Worm (Caenorhabditis elegans) whole organism, L4 larva: ENCODE results near the gene C08B6.6.

Experiments
- F10B5.3 ChIP-seq: sonication (generic microtip); optimal IDR thresholded peaks from 2 replicates; lab custom pipeline; 2016; ENCODE audit warnings: mild to moderate bottlenecking, missing genetic modification characterization, missing compliant biosample characterization
- F37D6.2 ChIP-seq: sonication (generic microtip); optimal IDR thresholded peaks from 2 replicates; lab custom pipeline; 2016; ENCODE audit warnings: mild to moderate bottlenecking, missing genetic modification characterization, missing compliant biosample characterization
- T20F7.1 ChIP-seq: fragments of 200-800 bp; sonication (Bioruptor generic); optimal IDR thresholded peaks from 2 replicates; lab custom pipeline; 2018; ENCODE audit warnings: mild to moderate bottlenecking, missing genetic modification characterization, missing compliant biosample characterization
- ZK546.5 ChIP-seq, 2 experiments: sonication (generic microtip); optimal IDR thresholded peaks; 2 replicates each; lab custom pipeline; 2017; ENCODE audit warnings: missing biosample characterization in 2 of 2, missing genetic modification characterization in 2 of 2
- aha-1 ChIP-seq: fragments of 150-350 bp; peaks from one replicate; lab custom pipeline; 2014; ENCODE audit warnings: missing biosample characterization, missing genetic modification characterization
- ceh-32 ChIP-seq: sonication (generic microtip); optimal IDR thresholded peaks from 2 replicates; lab custom pipeline; 2016; ENCODE audit warnings: mild to moderate bottlenecking, missing genetic modification characterization, missing compliant biosample characterization; ENCODE audit not compliant: poor library complexity
- ceh-82 ChIP-seq: sonication (generic microtip); optimal IDR thresholded peaks from 2 replicates; lab custom pipeline; 2017; ENCODE audit warnings: missing biosample characterization, missing genetic modification characterization
- daf-16 ChIP-seq, 3 experiments: sonication (generic microtip); optimal IDR thresholded peaks; 2 replicates each; lab custom pipeline; 2016 to 2017; ENCODE audit warnings: missing genetic modification characterization in 3 of 3, missing genetic modification reagents in 3 of 3, mild to moderate bottlenecking in 2 of 3, missing compliant biosample characterization in 2 of 3, missing biosample characterization in 1 of 3, moderate library complexity in 1 of 3
- daf-19 ChIP-seq: fragments of 200-800 bp; sonication (Bioruptor generic); conservative IDR thresholded peaks from 2 replicates; pipeline ENCODE4 v1.3.6; 2022; ENCODE audit warnings: missing genetic modification characterization, missing compliant biosample characterization
- duxl-1 ChIP-seq: sonication (generic microtip); optimal IDR thresholded peaks from 2 replicates; lab custom pipeline; 2016; ENCODE audit warnings: mild to moderate bottlenecking, missing genetic modification characterization, moderate library complexity, missing compliant biosample characterization; ENCODE audit not compliant: poor library complexity
- dve-1 ChIP-seq: sonication (generic microtip); optimal IDR thresholded peaks from 2 replicates; lab custom pipeline; 2017; ENCODE audit warnings: antibody characterized with exemption, mild to moderate bottlenecking, missing genetic modification characterization, missing compliant biosample characterization; ENCODE audit not compliant: insufficient read depth
- hif-1 ChIP-seq, 2 experiments: sonication (generic microtip); optimal IDR thresholded peaks; 2 replicates each; lab custom pipeline; 2016 to 2017; ENCODE audit warnings: missing compliant biosample characterization in 2 of 2, missing genetic modification characterization in 2 of 2, missing genetic modification reagents in 2 of 2, missing genotype in 2 of 2, mild to moderate bottlenecking in 1 of 2
- hlh-11 ChIP-seq: fragments of 200-800 bp; sonication (Bioruptor generic); optimal IDR thresholded peaks from 2 replicates; lab custom pipeline; 2018; ENCODE audit warnings: mild to moderate bottlenecking, missing genetic modification characterization, missing compliant biosample characterization
- lim-7 ChIP-seq: fragments of 200-800 bp; sonication (Bioruptor generic); IDR thresholded peaks from 2 replicates; pipeline ENCODE4 v1.3.6; 2022; ENCODE audit warnings: missing genetic modification characterization, missing compliant biosample characterization
- lin-1 ChIP-seq: fragments of 200-800 bp; sonication (Bioruptor generic); IDR thresholded peaks from 2 replicates; pipeline ENCODE4 v1.3.6; 2022; ENCODE audit warnings: missing genetic modification reagents, missing genetic modification characterization, missing compliant biosample characterization
- lin-13 ChIP-seq: fragments of 150-350 bp; optimal IDR thresholded peaks from 2 replicates; lab custom pipeline; 2014; ENCODE audit warnings: missing biosample characterization, missing genetic modification reagents, missing genetic modification characterization
- lin-38 ChIP-seq: fragments of 200-800 bp; sonication (Bioruptor generic); IDR thresholded peaks from 2 replicates; pipeline ENCODE4 v1.3.6; 2022; ENCODE audit warnings: missing genetic modification reagents, missing genetic modification characterization, missing compliant biosample characterization
- mdl-1 ChIP-seq, 2 experiments: fragments of 150-350 bp in 1 of 2; sonication (generic microtip) in 1 of 2; optimal IDR thresholded peaks; 2 replicates each; lab custom pipeline; 2014 to 2017; ENCODE audit warnings: missing biosample characterization in 2 of 2, missing genetic modification characterization in 2 of 2
- mdt-29 ChIP-seq: fragments of 200-800 bp; sonication (Bioruptor generic); IDR thresholded peaks from 2 replicates; pipeline ENCODE4 v1.3.6; 2022; ENCODE audit warnings: missing genetic modification reagents, missing genetic modification characterization, missing compliant biosample characterization
- nhr-11 ChIP-seq: fragments of 150-350 bp; optimal IDR thresholded peaks from 2 replicates; lab custom pipeline; 2014; ENCODE audit warnings: missing biosample characterization, missing genetic modification characterization
- nhr-111 ChIP-seq: fragments of 200-800 bp; sonication (Bioruptor generic); optimal IDR thresholded peaks from 2 replicates; lab custom pipeline; 2018; ENCODE audit warnings: mild to moderate bottlenecking, missing genetic modification characterization, missing compliant biosample characterization
- nhr-41 ChIP-seq: fragments of 200-800 bp; sonication (Bioruptor generic); IDR thresholded peaks from 2 replicates; pipeline ENCODE4 v1.3.6; 2022; ENCODE audit warnings: missing genetic modification reagents, missing genetic modification characterization, missing compliant biosample characterization
- pha-4 ChIP-seq, 2 experiments: fragments of 150-350 bp in 1 of 2; fragments of 200-800 bp in 1 of 2; sonication (Bioruptor generic) in 1 of 2; IDR thresholded peaks in 1 of 2; optimal IDR thresholded peaks in 1 of 2; 2 replicates each; pipeline versions ENCODE4 v1.3.6 to Lab custom; 2014 to 2022; ENCODE audit warnings: missing genetic modification characterization in 2 of 2, missing genetic modification reagents in 2 of 2, missing biosample characterization in 1 of 2, missing compliant biosample characterization in 1 of 2
- php-3 ChIP-seq: fragments of 200-800 bp; sonication (Bioruptor generic); IDR thresholded peaks from 2 replicates; pipeline ENCODE4 v1.3.6; 2022; ENCODE audit warnings: missing genetic modification reagents, missing genetic modification characterization, missing compliant biosample characterization
- saeg-2 ChIP-seq: fragments of 200-800 bp; sonication (Bioruptor generic); IDR thresholded peaks from 2 replicates; pipeline ENCODE4 v1.3.6; 2022; ENCODE audit warnings: missing genetic modification reagents, missing genetic modification characterization, missing compliant biosample characterization
- set-16 ChIP-seq: fragments of 200-800 bp; sonication (Bioruptor generic); IDR thresholded peaks from 2 replicates; pipeline ENCODE4 v1.3.6; 2022; ENCODE audit warnings: missing genetic modification reagents, missing genetic modification characterization, missing compliant biosample characterization
- snpc-1.2 ChIP-seq: fragments of 200-800 bp; sonication (Bioruptor generic); IDR thresholded peaks from 2 replicates; pipeline ENCODE4 v1.3.6; 2022; ENCODE audit warnings: missing genetic modification reagents, missing genetic modification characterization, missing compliant biosample characterization
- spr-3 ChIP-seq: fragments of 200-800 bp; sonication (Bioruptor generic); optimal IDR thresholded peaks from 2 replicates; lab custom pipeline; 2018; ENCODE audit warnings: mild to moderate bottlenecking, missing genetic modification characterization, missing compliant biosample characterization
- unc-62 ChIP-seq, 3 experiments: fragments of 150-350 bp in 1 of 3; sonication (generic microtip); optimal IDR thresholded peaks in 2 of 3; peaks in 1 of 3; 1 replicate in 1 of 3; 2 replicates in 2 of 3; lab custom pipeline; 2014 to 2017; ENCODE audit warnings: missing biosample characterization in 3 of 3, missing genetic modification characterization in 3 of 3, missing genetic modification reagents in 3 of 3, missing genotype in 1 of 3
- zip-11 ChIP-seq: fragments of 200-800 bp; sonication (Bioruptor generic); IDR thresholded peaks from 2 replicates; pipeline ENCODE4 v1.3.6; 2022; ENCODE audit warnings: missing genetic modification characterization, missing compliant biosample characterization

Gene C08B6.6

DNA sequence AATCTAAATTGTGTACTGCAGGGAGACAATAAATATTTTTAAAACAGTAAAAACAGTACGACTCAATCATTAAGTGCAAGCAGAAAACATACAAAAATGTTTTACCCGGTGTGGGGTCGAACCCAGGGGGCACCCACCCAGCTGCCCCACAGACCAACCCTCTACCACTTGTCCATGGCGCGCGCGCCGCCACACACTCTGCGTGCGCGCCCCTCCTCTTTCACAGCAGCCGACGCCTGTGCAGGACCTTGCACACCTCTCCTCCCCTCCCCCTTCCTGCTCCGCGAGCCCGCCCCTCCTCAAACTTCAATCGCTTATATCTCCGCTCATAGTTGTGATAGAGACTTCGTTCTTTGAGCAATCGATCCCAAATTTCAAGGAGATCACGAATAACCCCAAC is 13.2 kb downstream of the C08B6.6 start:
- TF ChIP-seq set-16 (GFP tag; lab: Robert Waterston, UW), result peak; percentile 47; the same call in 1 of the 2 replicates

DNA sequence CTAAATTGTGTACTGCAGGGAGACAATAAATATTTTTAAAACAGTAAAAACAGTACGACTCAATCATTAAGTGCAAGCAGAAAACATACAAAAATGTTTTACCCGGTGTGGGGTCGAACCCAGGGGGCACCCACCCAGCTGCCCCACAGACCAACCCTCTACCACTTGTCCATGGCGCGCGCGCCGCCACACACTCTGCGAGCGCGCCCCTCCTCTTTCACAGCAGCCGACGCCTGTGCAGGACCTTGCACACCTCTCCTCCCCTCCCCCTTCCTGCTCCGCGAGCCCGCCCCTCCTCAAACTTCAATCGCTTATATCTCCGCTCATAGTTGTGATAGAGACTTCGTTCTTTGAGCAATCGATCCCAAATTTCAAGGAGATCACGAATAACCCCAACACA is 15.2 kb downstream of the C08B6.6 start:
- TF ChIP-seq snpc-1.2 (peak; percentile 63; the same call in 1 of the 2 replicates), set-16 (GFP tag; lab: Robert Waterston, UW) (peak; percentile 63), lin-38 (GFP tag; lab: Robert Waterston, UW) (peak; percentile 60)
- TF ChIP-seq, all 104 proteins: peak for 3; not testable (repeated sequence) for 101

DNA sequence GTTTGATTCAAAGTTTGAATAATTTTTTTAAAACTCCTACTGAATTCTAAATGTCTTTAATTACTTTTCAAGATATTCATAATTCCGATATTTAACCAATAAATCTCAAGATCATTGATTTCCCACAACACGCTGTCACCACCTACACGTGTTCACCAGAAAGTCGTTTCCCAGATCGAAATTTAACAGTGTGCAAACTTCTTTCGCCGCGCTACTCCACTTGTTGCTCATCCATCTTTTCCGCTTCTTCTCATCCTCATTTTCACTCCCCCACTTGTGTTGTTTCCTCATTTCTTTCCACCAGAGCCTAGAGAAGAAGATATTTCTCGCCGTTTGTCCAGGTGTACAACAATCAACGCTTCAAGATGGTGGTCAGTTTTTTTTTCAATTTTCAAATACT is 22.2 kb downstream of the C08B6.6 start, which contains the start of gene C51E3.9:
Gene C51E3.9, plus strand, starts transcription at position 301 of the 400 bp plus-strand sequence.
- TF ChIP-seq spr-3 (GFP tag; lab: Kevin White, UChicago), result no peak
- TF ChIP-seq ZK546.5 (tag; optimal IDR thresholded peaks at IDR 0.05; lab: Kevin White, UChicago), result no peak
- peak; percentile 5 for TF ChIP-seq hlh-11 (tag; lab: Kevin White, UChicago)
- no peak for TF ChIP-seq lim-7
- TF ChIP-seq aha-1 (tag; lab: Kevin White, UChicago), result peak; percentile 11
- TF ChIP-seq mdt-29 (GFP tag; lab: Robert Waterston, UW), result no peak
- no peak for TF ChIP-seq lin-13 (GFP tag; lab: Kevin White, UChicago)
- no peak for TF ChIP-seq F37D6.2
- no peak for TF ChIP-seq duxl-1 (tag; lab: Kevin White, UChicago)
- no peak for TF ChIP-seq mdl-1 (tag; optimal IDR thresholded peaks at IDR 0.05; lab: Kevin White, UChicago)
- TF ChIP-seq daf-19 (GFP tag; lab: Robert Waterston, UW), result no peak
- TF ChIP-seq daf-16 (GFP tag; optimal IDR thresholded peaks at IDR 0.05; lab: Kevin White, UChicago), result no peak
- no peak for TF ChIP-seq daf-16 (tag; optimal IDR thresholded peaks at IDR 0.05; lab: Kevin White, UChicago)

DNA sequence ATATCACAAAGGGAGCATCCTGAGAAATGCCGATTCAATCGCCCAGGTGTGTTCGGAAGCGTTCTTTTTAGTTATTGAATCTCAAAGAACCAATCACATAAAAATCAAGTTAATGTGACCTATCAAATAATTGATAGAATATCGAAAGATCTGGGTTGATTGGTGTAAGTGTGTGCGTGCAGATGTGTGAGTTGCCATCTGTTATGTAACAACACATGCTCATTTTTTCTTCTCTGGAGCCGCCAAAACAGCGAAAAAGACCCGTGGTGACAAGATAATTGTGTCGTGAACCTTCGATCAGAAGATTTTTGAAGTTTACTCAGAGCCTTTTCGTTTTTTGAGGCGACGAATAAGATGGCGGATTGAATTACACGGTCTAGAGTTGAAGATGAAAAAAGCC is 23.4 kb downstream of the C08B6.6 start:
- TF ChIP-seq aha-1 (tag; lab: Kevin White, UChicago) (peak; percentile 82), unc-62 (GFP tag; optimal IDR thresholded peaks at IDR 0.05 in 1 of 2; lab: Kevin White, UChicago) (peak in 1 of 2 experiments; percentile 19), unc-62 (tag; optimal IDR thresholded peaks at IDR 0.05; lab: Kevin White, UChicago) (no peak), daf-16 (GFP tag; optimal IDR thresholded peaks at IDR 0.05; lab: Kevin White, UChicago) (peak in 1 of 2 experiments; percentile 20), daf-16 (tag; optimal IDR thresholded peaks at IDR 0.05; lab: Kevin White, UChicago) (no peak), dve-1 (tag; lab: Kevin White, UChicago) (no peak), nhr-11 (peak; percentile 35), hif-1 (tag; optimal IDR thresholded peaks at IDR 0.05; lab: Kevin White, UChicago) (peak in 1 of 2 experiments; percentile 78), nhr-111 (GFP tag; lab: Kevin White, UChicago) (no peak)

DNA sequence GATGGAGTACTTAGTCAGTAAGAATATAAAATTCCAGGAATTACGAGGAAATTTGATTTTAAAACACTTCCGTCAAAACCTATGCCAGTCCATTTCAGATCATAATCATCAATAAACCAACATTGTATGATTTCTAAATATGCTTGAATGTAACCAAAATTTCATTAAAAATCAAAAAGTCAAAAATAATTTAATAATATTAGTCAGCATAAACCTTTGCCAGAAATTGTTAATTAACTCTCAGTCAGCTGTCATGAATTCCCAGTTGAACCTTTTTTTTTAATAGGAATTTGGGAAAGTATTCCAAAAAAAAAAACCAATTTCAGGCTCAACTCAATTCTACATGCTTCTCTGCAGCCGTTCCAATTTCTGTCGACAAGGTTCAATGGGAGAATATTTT is 24.9 kb downstream of the C08B6.6 start, which contains the start of gene srsx-26:
Gene srsx-26, plus strand, starts transcription at position 301 of the 400 bp plus-strand sequence.
- no peak for TF ChIP-seq hlh-11 (tag; lab: Kevin White, UChicago)

DNA sequence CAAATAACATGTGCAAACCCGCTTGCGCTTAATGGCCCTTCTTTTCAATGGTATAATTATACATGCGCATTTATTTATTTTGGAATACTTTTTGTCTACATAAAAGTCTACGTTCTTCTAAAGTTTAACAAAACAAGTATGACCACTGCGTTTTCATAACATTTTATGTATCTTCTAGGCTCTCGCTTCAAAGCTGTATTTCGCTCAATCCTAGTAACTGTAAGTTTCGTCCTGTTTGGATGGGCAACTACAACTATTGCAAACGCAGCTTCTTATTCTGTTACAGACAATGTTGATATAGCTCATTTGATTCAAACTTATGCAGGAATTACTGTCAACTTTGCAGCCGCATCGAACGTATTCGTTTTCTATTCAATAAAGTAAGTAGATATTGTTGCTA is 26.3 kb downstream of the C08B6.6 start, which contains the start of gene srsx-27:
Gene srsx-27, plus strand, starts transcription at position 301 of the 400 bp plus-strand sequence.
- no peak for TF ChIP-seq nhr-41 (GFP tag; lab: Robert Waterston, UW)
- no peak for TF ChIP-seq pha-4 (GFP tag; IDR thresholded peaks at IDR 0.05; lab: Robert Waterston, UW)
- TF ChIP-seq pha-4 (tag; optimal IDR thresholded peaks at IDR 0.05; lab: Kevin White, UChicago), result no peak
- TF ChIP-seq F10B5.3 (tag; lab: Kevin White, UChicago), result no peak
- TF ChIP-seq saeg-2 (GFP tag; lab: Robert Waterston, UW), result no peak
- no peak for TF ChIP-seq lin-1 (GFP tag; lab: Robert Waterston, UW)
- no peak for TF ChIP-seq ceh-82 (tag; lab: Kevin White, UChicago)
- no peak for TF ChIP-seq spr-3 (GFP tag; lab: Kevin White, UChicago)
- no peak for TF ChIP-seq ceh-32 (tag; lab: Kevin White, UChicago)
- no peak for TF ChIP-seq F37D6.2
- no peak for TF ChIP-seq aha-1 (tag; lab: Kevin White, UChicago)
- no peak for TF ChIP-seq T20F7.1 (GFP tag; lab: Kevin White, UChicago)
- no peak for TF ChIP-seq duxl-1 (tag; lab: Kevin White, UChicago)
- TF ChIP-seq zip-11, result no peak
- no peak for TF ChIP-seq php-3
